Fruit fly (Drosophila melanogaster) whole organism, embryonic: ENCODE measurements around the gene Tsp96F.

Experiments
- CG11085 ChIP-seq: fragments of 200-800 bp; sonication (Bioruptor generic); IDR thresholded peaks from 2 replicates; pipeline ENCODE4 v1.3.6; 2022; ENCODE audit warnings: missing biosample characterization, missing genetic modification characterization
- CG12942 ChIP-seq: fragments of 200-800 bp; sonication (Bioruptor generic); optimal IDR thresholded peaks from 3 replicates; lab custom pipeline; 2016; ENCODE audit warnings: missing biosample characterization, missing genetic modification characterization
- CG15601 ChIP-seq: fragments of 200-800 bp; sonication (Bioruptor generic); optimal IDR thresholded peaks from 3 replicates; lab custom pipeline; 2019; ENCODE audit warnings: missing biosample characterization, mild to moderate bottlenecking, missing genetic modification characterization, moderate library complexity
- CG17385 ChIP-seq: fragments of 200-800 bp; sonication (Bioruptor generic); optimal IDR thresholded peaks from 3 replicates; lab custom pipeline; 2018; ENCODE audit warnings: missing biosample characterization, mild to moderate bottlenecking, missing genetic modification characterization
- CG1832 ChIP-seq: fragments of 200-800 bp; sonication (Bioruptor generic); optimal IDR thresholded peaks from 2 replicates; lab custom pipeline; 2017; ENCODE audit warnings: missing biosample characterization, mild to moderate bottlenecking, missing genetic modification characterization, inconsistent platforms
- CG2120 ChIP-seq: fragments of 200-800 bp; sonication (Bioruptor generic); optimal IDR thresholded peaks from 3 replicates; lab custom pipeline; 2016; ENCODE audit warnings: missing biosample characterization, missing genetic modification characterization
- CG2199 ChIP-seq: fragments of 200-800 bp; sonication (Bioruptor generic); IDR thresholded peaks from 3 replicates; pipeline ENCODE4 v1.3.6; 2022; ENCODE audit warnings: missing biosample characterization, missing genetic modification characterization
- CG2875 ChIP-seq: fragments of 200-800 bp; sonication (Bioruptor generic); optimal IDR thresholded peaks from 2 replicates; lab custom pipeline; 2017; ENCODE audit warnings: missing biosample characterization, mild to moderate bottlenecking, missing genetic modification characterization, missing genetic modification reagents
- CG31224 ChIP-seq: fragments of 200-800 bp; sonication (Bioruptor generic); IDR thresholded peaks from 2 replicates; pipeline ENCODE4 v1.3.6; 2022; ENCODE audit warnings: missing biosample characterization, missing genetic modification characterization
- CG4404 ChIP-seq: fragments of 200-800 bp; sonication (Bioruptor generic); IDR thresholded peaks from 2 replicates; pipeline ENCODE4 v1.3.6; 2022; ENCODE audit warnings: missing biosample characterization, missing genetic modification characterization
- CG5953 ChIP-seq: fragments of 200-800 bp; sonication (Bioruptor generic); IDR thresholded peaks from 2 replicates; pipeline ENCODE4 v1.3.6; 2022; ENCODE audit warnings: missing biosample characterization, missing genetic modification characterization
- CG6765 ChIP-seq: fragments of 200-800 bp; sonication (Bioruptor generic); optimal IDR thresholded peaks from 3 replicates; lab custom pipeline; 2017; ENCODE audit warnings: missing biosample characterization, mild to moderate bottlenecking, missing genetic modification characterization
- CG7357 ChIP-seq: fragments of 200-800 bp; sonication (Bioruptor generic); IDR thresholded peaks from 3 replicates; pipeline ENCODE4 v1.3.6; 2022; ENCODE audit warnings: missing biosample characterization, missing genetic modification characterization
- CG7786 ChIP-seq: fragments of 200-800 bp; sonication (Bioruptor generic); optimal IDR thresholded peaks from 2 replicates; lab custom pipeline; 2016; ENCODE audit warnings: missing biosample characterization, missing genetic modification characterization
- CG8359 ChIP-seq: fragments of 200-800 bp; sonication (Bioruptor generic); optimal IDR thresholded peaks from 2 replicates; lab custom pipeline; 2017; ENCODE audit warnings: missing biosample characterization, mild to moderate bottlenecking, missing genetic modification characterization, borderline replicate concordance
- CG8765 ChIP-seq: fragments of 200-800 bp; sonication (Bioruptor generic); IDR thresholded peaks from 2 replicates; pipeline ENCODE4 v1.3.6; 2022; ENCODE audit warnings: missing biosample characterization, missing genetic modification characterization
- CG9876 ChIP-seq: fragments of 200-800 bp; sonication (Bioruptor generic); optimal IDR thresholded peaks from 2 replicates; lab custom pipeline; 2016; ENCODE audit warnings: missing biosample characterization, missing genetic modification characterization
- CkIIα-i1 ChIP-seq: fragments of 200-800 bp; sonication (Bioruptor generic); IDR thresholded peaks from 2 replicates; pipeline ENCODE4 v1.3.6; 2022; ENCODE audit warnings: missing biosample characterization, missing genetic modification characterization
- CoRest ChIP-seq: fragments of 200-800 bp; sonication (Bioruptor generic); optimal IDR thresholded peaks from 3 replicates; lab custom pipeline; 2018; ENCODE audit warnings: missing biosample characterization, mild to moderate bottlenecking, missing genetic modification characterization, moderate library complexity
- Dll ChIP-seq: fragments of 200-800 bp; sonication (Bioruptor generic); IDR thresholded peaks from 4 replicates; pipeline ENCODE4 v1.3.6; 2022; ENCODE audit warnings: missing biosample characterization, missing genetic modification characterization; ENCODE audit not compliant: partially characterized antibody
- HmgD ChIP-seq: fragments of 200-800 bp; sonication (Bioruptor generic); optimal IDR thresholded peaks from 3 replicates; lab custom pipeline; 2016; ENCODE audit warnings: missing biosample characterization, missing genetic modification characterization
- Hmx ChIP-seq: fragments of 200-800 bp; sonication (Bioruptor generic); optimal IDR thresholded peaks from 2 replicates; lab custom pipeline; 2016; ENCODE audit warnings: missing biosample characterization, missing genetic modification characterization
- NC2α ChIP-seq: fragments of 200-800 bp; sonication (Bioruptor generic); optimal IDR thresholded peaks from 2 replicates; lab custom pipeline; 2016; ENCODE audit warnings: missing biosample characterization, missing genetic modification characterization
- Rx ChIP-seq: fragments of 200-800 bp; sonication (Bioruptor generic); IDR thresholded peaks from 2 replicates; pipeline ENCODE4 v1.3.6; 2022; ENCODE audit warnings: missing biosample characterization, missing genetic modification characterization
- Spps ChIP-seq: fragments of 200-800 bp; sonication (Bioruptor generic); optimal IDR thresholded peaks from 2 replicates; lab custom pipeline; 2018; ENCODE audit warnings: missing biosample characterization, mild to moderate bottlenecking, missing genetic modification characterization
- bigmax ChIP-seq: fragments of 200-800 bp; sonication (Bioruptor generic); optimal IDR thresholded peaks from 2 replicates; lab custom pipeline; 2018; ENCODE audit warnings: missing biosample characterization, mild to moderate bottlenecking, missing genetic modification characterization
- dysf ChIP-seq: fragments of 200-800 bp; sonication (Bioruptor generic); IDR thresholded peaks from 3 replicates; pipeline ENCODE4 v1.3.6; 2022; ENCODE audit warnings: missing biosample characterization, missing genetic modification characterization
- exex ChIP-seq: fragments of 200-800 bp; sonication (Bioruptor generic); optimal IDR thresholded peaks from 4 replicates; lab custom pipeline; 2018; ENCODE audit warnings: missing biosample characterization, mild to moderate bottlenecking, missing genetic modification characterization, moderate library complexity
- fd96Cb ChIP-seq: fragments of 200-800 bp; sonication (Bioruptor generic); optimal IDR thresholded peaks from 2 replicates; lab custom pipeline; 2018; ENCODE audit warnings: missing biosample characterization, mild to moderate bottlenecking, missing genetic modification characterization, moderate library complexity
- grau ChIP-seq: fragments of 200-800 bp; optimal IDR thresholded peaks from 3 replicates; lab custom pipeline; 2019; ENCODE audit warnings: missing biosample characterization, mild to moderate bottlenecking, missing genetic modification characterization, moderate library complexity
- gro ChIP-seq: fragments of 200-800 bp; sonication (Bioruptor generic); optimal IDR thresholded peaks from 2 replicates; lab custom pipeline; 2016; ENCODE audit warnings: missing biosample characterization, missing genetic modification characterization
- gsb-n ChIP-seq: fragments of 200-800 bp; sonication (Bioruptor generic); optimal IDR thresholded peaks from 3 replicates; lab custom pipeline; 2018; ENCODE audit warnings: missing biosample characterization, mild to moderate bottlenecking, missing genetic modification characterization
- jumu ChIP-seq: fragments of 200-800 bp; sonication (Bioruptor generic); optimal IDR thresholded peaks from 3 replicates; lab custom pipeline; 2016; ENCODE audit warnings: missing biosample characterization, missing genetic modification characterization
- kah ChIP-seq: fragments of 200-800 bp; sonication (Bioruptor generic); optimal IDR thresholded peaks from 2 replicates; lab custom pipeline; 2018; ENCODE audit warnings: missing biosample characterization, mild to moderate bottlenecking, missing genetic modification characterization
- lilli ChIP-seq: fragments of 200-800 bp; sonication (Bioruptor generic); optimal IDR thresholded peaks from 3 replicates; lab custom pipeline; 2016; ENCODE audit warnings: missing biosample characterization, missing genetic modification characterization
- lola ChIP-seq, 3 experiments: fragments of >200 bp in 2 of 3; fragments of 200-800 bp in 1 of 3; sonication (Bioruptor generic) in 1 of 3; optimal IDR thresholded peaks; 2 replicates each; lab custom pipeline; 2017 to 2019; ENCODE audit warnings: missing biosample characterization in 3 of 3, missing genetic modification characterization in 3 of 3, mild to moderate bottlenecking in 1 of 3, moderate library complexity in 1 of 3
- lov ChIP-seq, 2 experiments: fragments of 200-800 bp in 1 of 2; fragments of >200 bp in 1 of 2; sonication (Bioruptor generic) in 1 of 2; IDR thresholded peaks in 1 of 2; optimal IDR thresholded peaks in 1 of 2; 2 replicates in 1 of 2; 3 replicates in 1 of 2; pipeline versions ENCODE4 v1.3.6 to Lab custom; 2017 to 2022; ENCODE audit warnings: missing biosample characterization in 1 of 2, missing genetic modification characterization in 1 of 2
- oc ChIP-seq: fragments of 200-800 bp; sonication (Bioruptor generic); optimal IDR thresholded peaks from 2 replicates; lab custom pipeline; 2018; ENCODE audit warnings: missing biosample characterization, mild to moderate bottlenecking, missing genetic modification characterization, moderate library complexity
- pho ChIP-seq: fragments of 200-800 bp; sonication (Bioruptor generic); optimal IDR thresholded peaks from 2 replicates; lab custom pipeline; 2016; ENCODE audit warnings: missing biosample characterization, missing genetic modification characterization
- sug ChIP-seq: fragments of 200-800 bp; optimal IDR thresholded peaks from 2 replicates; lab custom pipeline; 2019; ENCODE audit warnings: missing biosample characterization, mild to moderate bottlenecking, missing genetic modification characterization, moderate library complexity
- vnd ChIP-seq: fragments of 200-800 bp; sonication (Bioruptor generic); IDR thresholded peaks from 3 replicates; pipeline ENCODE4 v1.3.6; 2022; ENCODE audit warnings: missing biosample characterization, missing genetic modification characterization; ENCODE audit not compliant: partially characterized antibody
- zen2 ChIP-seq: fragments of 200-800 bp; sonication (Bioruptor generic); IDR thresholded peaks from 3 replicates; pipeline ENCODE4 v1.3.6; 2022; ENCODE audit warnings: missing biosample characterization, missing genetic modification characterization; ENCODE audit not compliant: partially characterized antibody

Tsp96F gene

DNA sequence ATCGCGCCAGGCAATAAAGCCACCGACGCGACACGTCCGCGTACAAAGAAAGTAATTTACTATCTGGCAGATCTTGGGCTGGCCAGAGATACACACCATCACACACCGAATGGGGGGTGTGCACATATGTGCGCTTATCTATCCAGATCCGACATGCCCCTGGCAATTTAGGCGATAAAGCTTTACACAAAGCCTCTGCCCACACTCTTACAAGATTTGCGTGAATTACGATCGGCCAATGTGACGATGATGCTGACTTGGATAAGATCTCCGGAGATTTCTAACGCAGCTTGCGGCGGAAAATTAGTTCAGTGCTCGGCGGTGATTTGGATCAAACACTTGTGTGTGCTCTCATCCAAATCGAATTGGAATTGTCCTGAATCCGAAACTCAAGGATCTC lies 25.5 kb upstream of the Tsp96F start, which contains the start of gene kumpel:
Gene kumpel, plus strand, starts transcription at position 301 of the 400 bp plus-strand sequence.
- TF ChIP-seq jumu (no peak), Hmx (GFP tag; lab: Kevin White, UChicago) (no peak), CG8765 (GFP tag; lab: Robert Waterston, UW) (no peak), lilli (GFP tag; lab: Kevin White, UChicago) (no peak), pho (GFP tag; lab: Kevin White, UChicago) (no peak), CG4404 (GFP tag; lab: Robert Waterston, UW) (no peak), CG8359 (GFP tag; lab: Kevin White, UChicago) (no peak), kah (no peak), CG9876 (GFP tag; lab: Kevin White, UChicago) (no peak), fd96Cb (tag; lab: Kevin White, UChicago) (no peak), gsb-n (tag; lab: Kevin White, UChicago) (no peak), CkIIα-i1 (GFP tag; lab: Robert Waterston, UW) (no peak), bigmax (GFP tag; lab: Kevin White, UChicago) (no peak), Rx (GFP tag; lab: Robert Waterston, UW) (no peak), CG2120 (GFP tag; lab: Kevin White, UChicago) (no peak), CG11085 (GFP tag; lab: Robert Waterston, UW) (no peak), grau (tag; lab: Kevin White, UChicago) (no peak)

DNA sequence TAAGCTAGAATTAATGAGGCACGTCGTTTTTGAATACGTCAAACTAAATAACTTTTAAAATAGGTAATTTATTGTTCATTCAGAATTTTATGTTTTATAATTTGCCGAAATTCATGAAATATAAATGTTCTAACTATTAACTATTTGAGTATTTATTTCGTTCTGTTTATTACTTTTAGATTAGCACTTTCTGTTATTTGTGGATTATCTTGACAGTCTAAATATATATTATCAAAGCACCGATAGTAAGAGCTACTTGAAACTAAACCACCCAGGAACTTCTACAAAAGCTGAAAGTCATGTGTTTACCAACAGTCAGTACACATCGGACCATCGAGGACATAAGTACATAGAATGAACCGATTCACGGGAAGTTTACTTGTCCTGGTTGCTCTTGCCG lies 21.1 kb upstream of the Tsp96F start, which contains the start of gene CG31089:
Gene CG31089, plus strand, starts transcription at position 301 of the 400 bp plus-strand sequence.
- TF ChIP-seq sug (tag; lab: Kevin White, UChicago) (peak; percentile 56), oc (tag; lab: Kevin White, UChicago) (no peak)

DNA sequence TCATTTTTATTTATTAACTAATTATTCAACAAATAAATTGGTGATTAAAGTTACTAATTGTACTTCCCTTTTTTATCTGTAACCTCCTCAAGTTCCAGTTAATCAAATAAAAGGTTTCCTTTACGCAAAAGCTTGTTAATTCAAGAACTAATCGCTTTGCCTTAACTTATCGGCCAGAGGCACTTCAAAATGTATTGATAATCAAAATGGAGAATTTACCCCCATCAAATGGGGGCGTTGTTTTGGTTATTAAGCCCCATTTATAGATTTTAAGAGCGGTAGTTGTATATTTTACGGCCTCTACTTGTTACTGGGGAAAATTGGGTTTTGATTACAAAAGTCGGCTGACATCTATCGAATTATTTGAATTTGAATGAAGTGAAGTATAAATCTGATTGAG lies 18.5 kb upstream of the Tsp96F start, which contains the start of gene CG31091:
Gene CG31091, plus strand, starts transcription at position 214 of the 400 bp plus-strand sequence.
- TF ChIP-seq gro (GFP tag; lab: Kevin White, UChicago) (peak; percentile 2), vnd (GFP tag; lab: Robert Waterston, UW) (peak; percentile 42; the same call in 1 of the 3 replicates), sug (tag; lab: Kevin White, UChicago) (peak; percentile 85), exex (tag; lab: Kevin White, UChicago) (peak; percentile 96), CG15601 (no peak), Spps (tag; lab: Kevin White, UChicago) (no peak), CG2875 (GFP tag; lab: Kevin White, UChicago) (no peak)

DNA sequence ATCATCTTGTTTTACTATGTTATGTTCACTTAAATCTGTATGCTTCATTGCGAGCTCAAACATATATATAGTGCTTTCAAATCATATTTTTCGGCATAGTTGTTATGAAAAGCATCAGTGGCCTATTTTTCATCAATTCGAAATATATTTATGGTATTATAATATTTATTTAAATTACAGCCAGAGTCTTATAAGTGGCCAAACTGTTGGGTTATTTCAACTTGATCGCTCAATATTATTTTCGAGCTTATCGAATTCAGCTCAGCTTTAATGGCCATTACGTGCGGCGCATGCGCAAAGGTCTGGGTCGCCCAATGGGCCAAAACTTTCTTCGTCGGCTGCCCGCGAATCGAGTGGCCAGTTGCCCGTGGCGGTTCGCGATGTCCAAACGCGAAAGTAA lies 15.9 kb upstream of the Tsp96F start, which contains the start of gene Mco3:
Gene Mco3, plus strand, starts transcription at position 301 of the 400 bp plus-strand sequence.
- no peak for TF ChIP-seq CG12942 (GFP tag; lab: Kevin White, UChicago)
- TF ChIP-seq CG7357 (GFP tag; lab: Robert Waterston, UW) = no peak
- TF ChIP-seq CG5953 = no peak
- no peak for TF ChIP-seq NC2α (GFP tag; lab: Kevin White, UChicago)
- no peak for TF ChIP-seq CG6765 (GFP tag; lab: Kevin White, UChicago)
- TF ChIP-seq dysf = no peak
- no peak for TF ChIP-seq lola (GFP tag; optimal IDR thresholded peaks at IDR 0.05; lab: Kevin White, UChicago)
- no peak for TF ChIP-seq HmgD
- no peak for TF ChIP-seq CG7786 (GFP tag; lab: Kevin White, UChicago)
- TF ChIP-seq lov (optimal IDR thresholded peaks at IDR 0.05; lab: Kevin White, UChicago) = no peak
- TF ChIP-seq lov (GFP tag; IDR thresholded peaks at IDR 0.05; lab: Robert Waterston, UW) = no peak
- no peak for TF ChIP-seq CG17385 (GFP tag; lab: Kevin White, UChicago)
- TF ChIP-seq CG1832 (GFP tag; lab: Kevin White, UChicago) = no peak
- TF ChIP-seq zen2 (GFP tag; lab: Robert Waterston, UW) = no peak
- no peak for TF ChIP-seq CG2199 (GFP tag; lab: Robert Waterston, UW)
- no peak for TF ChIP-seq CG31224
- TF ChIP-seq Dll (GFP tag; lab: Robert Waterston, UW) = no peak
- TF ChIP-seq CoRest (tag; lab: Kevin White, UChicago) = no peak
